Worm (Caenorhabditis elegans) whole organism, midembryonic: ENCODE measurements around the gene Y14H12A.1.

Source experiments
- med-1 ChIP-seq: sonication (generic microtip); optimal IDR thresholded peaks from 2 replicates; lab custom pipeline; 2017; ENCODE audit warnings: missing genetic modification characterization, mild to moderate bottlenecking, missing compliant biosample characterization, antibody characterized with exemption, missing genetic modification reagents; ENCODE audit not compliant: insufficient read depth
- ztf-23 ChIP-seq: fragments of 200-800 bp; sonication (Bioruptor generic); IDR thresholded peaks from 2 replicates; pipeline ENCODE4 v1.3.6; 2022; ENCODE audit warnings: missing genetic modification reagents, missing genetic modification characterization, missing compliant biosample characterization
- ztf-29 ChIP-seq: fragments of 200-800 bp; sonication (Bioruptor generic); IDR thresholded peaks from 2 replicates; pipeline ENCODE4 v1.3.6; 2022; ENCODE audit warnings: missing genetic modification reagents, missing genetic modification characterization, missing compliant biosample characterization

DNA sequence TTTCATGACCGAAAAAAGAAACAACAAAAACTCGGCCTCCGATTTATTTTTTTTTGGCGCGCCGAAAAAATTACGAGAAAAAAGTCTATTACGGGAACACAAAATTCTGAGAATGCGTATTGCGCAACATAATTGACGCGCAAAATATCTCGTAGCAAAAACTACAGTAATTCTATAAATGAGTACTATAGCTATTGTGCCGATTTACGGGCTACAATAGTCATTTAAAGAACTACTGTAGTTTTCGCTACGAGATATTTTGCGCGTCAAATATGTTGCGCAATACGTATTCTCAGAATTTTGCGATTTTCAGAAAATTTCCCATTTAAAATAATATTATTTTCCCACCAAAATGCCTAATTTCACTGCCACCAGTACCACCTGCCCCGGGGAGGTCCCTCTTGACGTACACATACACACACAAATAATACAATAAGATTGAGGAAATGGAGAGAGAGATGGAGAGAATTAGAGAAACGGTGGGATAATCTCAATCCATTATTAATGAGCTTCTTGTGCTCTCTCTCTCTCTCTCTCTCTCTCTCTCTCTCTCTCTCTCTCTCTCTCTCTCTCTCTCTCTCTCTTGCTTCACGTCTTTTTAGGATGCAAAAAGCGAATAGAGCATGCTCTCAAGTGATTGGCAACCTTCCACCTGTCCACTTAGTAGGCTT is 33.4 kb upstream of the Y14H12A.1 start:
- TF ChIP-seq ztf-23 (GFP tag; lab: Robert Waterston, UW) (no peak), med-1 (GFP tag; lab: Kevin White, UChicago) (no peak), ztf-29 (no peak)
